Fruit fly (Drosophila melanogaster) whole organism, larva: ENCODE data around the gene ac.

ENCODE experiments used
- noc ChIP-seq: fragments of 200-800 bp; sonication (Bioruptor generic); optimal IDR thresholded peaks from 3 replicates; lab custom pipeline; 2019; ENCODE audit warnings: missing biosample characterization, mild to moderate bottlenecking, missing genetic modification characterization, moderate library complexity

ac gene

DNA sequence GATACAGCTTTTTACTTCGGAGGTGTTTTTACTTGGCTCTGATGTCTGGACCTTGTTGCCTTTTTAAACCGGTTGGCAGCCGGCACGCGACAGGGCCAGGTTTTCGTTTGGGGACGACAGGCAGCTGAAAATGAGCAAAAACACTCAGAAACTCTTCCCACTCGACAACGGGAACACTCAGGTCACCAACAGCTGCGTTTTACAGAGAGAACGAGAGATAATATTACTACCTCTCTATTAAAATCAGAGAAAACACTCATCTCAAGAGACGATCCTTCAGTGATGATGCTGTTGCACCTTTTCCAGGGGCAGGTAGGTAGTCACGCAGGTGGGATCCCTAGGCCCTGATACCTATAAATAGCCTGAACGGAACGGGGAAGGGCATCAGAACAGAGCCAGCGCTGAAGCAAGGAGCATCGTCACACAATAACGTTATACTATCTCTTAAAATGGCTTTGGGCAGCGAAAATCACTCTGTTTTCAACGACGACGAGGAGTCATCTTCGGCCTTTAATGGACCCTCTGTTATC is at the start of gene ac:
Gene ac, plus strand, starts transcription at position 387 of the 530 bp plus-strand sequence.
- TF ChIP-seq noc (tag; lab: Kevin White, UChicago): no peak

DNA sequence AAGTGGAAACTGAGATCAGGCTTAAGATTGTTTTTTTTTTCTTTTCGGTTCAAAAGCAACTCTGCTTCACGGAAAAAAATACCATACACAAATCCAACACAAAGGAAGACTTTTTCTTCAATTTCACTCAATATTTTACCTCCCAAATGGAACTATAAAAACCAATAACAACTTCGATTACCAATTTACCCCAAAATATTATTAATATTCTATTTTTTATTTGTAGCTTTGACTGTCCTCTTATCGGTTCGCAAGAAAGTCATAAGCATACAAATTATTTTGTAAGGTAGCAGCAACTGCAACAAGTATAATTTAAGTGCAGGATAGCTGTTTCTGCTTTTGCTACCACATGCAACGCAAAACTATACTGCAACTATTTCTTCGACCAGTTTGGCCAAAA is 35.9 kb upstream of the ac start:
- TF ChIP-seq noc (tag; lab: Kevin White, UChicago): no peak

dm6 chrX:334624-335292 is 35.1 kb upstream of the ac start:
- peak; percentile 2 for TF ChIP-seq noc (tag; lab: Kevin White, UChicago)

DNA sequence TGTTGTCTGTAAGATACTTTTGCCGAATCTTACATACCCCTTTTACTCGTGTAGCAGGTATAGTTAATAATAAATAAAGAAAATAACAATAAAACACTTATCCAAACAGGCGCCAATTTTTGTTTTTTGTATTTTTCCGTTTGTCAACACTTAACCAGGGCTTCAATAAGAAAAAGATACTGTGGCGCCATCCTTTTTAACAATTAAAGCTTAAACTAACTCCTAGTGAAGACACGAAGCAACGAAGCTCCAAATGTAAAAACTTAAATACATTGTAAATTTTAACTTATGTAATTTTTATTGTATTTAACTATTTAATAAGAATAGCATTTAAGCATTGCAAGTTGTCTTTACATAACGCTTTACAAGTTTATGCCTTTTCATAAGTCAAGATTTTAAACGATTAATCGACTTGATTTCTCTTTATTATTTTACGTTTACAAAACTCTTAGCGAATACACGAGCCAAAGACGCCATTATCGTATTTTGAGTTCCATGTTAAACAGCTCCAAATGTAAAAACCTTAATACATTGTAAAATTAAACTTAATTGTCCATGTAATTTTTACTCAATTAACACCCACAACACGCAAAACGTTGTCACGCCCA is 33.1 kb upstream of the ac start:
- TF ChIP-seq noc (tag; lab: Kevin White, UChicago): no peak

dm6 chrX:338123-338527 is 31.7 kb upstream of the ac start:
- TF ChIP-seq noc (tag; lab: Kevin White, UChicago): peak; percentile 0

dm6 chrX:339866-340571 is 29.8 kb upstream of the ac start:
- no peak for TF ChIP-seq noc (tag; lab: Kevin White, UChicago)

- no peak for TF ChIP-seq noc (tag; lab: Kevin White, UChicago)
These were observed 29.0 kb upstream of the ac start for dm6 chrX:340809-341208.

DNA sequence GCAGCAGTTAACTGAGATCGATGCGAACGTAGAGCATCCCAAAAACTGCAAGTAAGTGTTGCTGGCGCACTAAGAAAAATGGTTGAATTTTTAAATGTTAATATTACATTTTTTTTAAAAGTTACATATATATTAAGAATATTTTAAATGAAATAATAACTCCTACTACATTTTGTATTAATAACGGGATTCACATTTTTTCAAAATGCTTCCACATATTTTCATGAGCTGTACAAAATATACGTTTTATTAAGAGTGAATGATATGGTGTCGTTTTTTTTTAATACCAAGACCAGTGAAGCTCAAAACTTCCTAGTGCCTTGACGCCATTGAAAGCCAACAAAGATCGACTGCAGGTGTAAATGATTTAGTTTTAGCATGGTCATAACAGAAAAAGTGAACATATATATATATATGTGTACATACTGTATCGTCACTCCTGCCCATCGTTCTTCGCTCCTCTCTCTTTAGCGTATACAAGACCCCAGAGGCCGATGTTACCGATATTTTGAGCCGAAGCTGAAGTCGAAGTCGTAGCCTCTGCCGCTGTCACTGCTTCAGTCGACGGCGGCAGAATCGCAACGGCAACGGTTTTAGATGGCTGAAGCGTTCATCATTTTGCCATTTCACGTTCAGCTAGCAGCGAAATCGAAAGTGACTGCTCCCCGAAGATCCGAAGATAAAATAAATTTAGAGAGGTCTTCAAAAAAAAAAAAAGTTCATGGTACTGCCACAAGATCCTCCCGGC is 27.2 kb upstream of the ac start:
- no peak for TF ChIP-seq noc (tag; lab: Kevin White, UChicago)

DNA sequence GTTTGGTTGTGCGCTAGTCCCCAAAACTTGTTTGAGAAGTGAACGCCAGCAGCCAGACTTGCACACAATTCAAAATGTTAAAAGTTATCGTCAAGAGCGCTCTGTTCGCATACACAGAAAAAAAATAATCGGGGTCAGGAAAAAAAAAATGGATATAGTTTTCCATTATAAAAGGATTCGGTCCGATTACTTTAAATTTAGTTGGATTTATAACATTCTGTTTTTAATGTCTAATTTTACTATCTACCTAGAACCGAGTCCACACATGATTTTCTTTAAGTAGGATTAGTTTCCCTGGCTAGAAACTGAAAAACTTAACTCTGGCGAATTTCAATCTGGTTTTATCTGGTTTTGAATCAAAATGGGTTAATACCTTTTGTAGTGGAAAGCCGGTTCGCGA is 24.6 kb upstream of the ac start:
- TF ChIP-seq noc (tag; lab: Kevin White, UChicago): no peak

DNA sequence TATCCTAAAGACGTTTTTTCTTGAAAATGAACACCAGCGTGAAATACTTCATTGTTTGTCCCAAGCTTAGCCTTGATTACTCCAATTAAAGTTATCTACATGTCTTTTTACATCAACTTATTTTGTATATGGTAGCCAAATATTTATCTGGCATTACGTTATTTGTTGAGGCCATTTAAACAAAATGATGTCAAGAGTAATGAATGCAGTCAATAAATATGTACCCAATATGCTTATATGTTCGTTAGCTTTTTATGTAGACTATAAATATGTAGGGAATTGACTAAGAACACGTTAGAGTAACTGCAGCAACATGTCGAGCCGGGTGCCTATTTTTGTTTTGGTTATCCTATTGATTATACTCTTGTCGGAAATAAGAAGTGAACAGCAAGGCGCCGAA is 19.6 kb upstream of the ac start, which contains the start of gene CG43181:
Gene CG43181, plus strand, starts transcription at position 301 of the 400 bp plus-strand sequence.
- no peak for TF ChIP-seq noc (tag; lab: Kevin White, UChicago)

DNA sequence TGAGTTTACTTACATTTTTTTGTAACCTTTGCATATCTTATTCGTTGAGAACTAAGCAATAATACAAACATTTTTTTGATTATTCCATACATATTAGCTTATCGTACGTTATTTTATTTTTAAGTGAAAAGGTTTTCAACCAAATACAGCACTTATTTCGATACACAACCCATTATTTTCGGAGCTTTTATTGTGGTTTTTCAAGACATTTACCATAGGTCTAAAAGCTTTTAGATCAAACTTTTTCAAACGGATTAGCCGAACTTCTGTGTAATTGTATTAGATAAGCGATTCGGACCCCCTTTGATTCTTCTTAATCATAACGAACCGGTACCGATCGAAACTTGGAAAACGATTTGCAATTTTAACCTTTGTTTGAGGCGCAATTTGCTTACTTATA is 18.9 kb upstream of the ac start:
- TF ChIP-seq noc (tag; lab: Kevin White, UChicago): no peak

dm6 chrX:351599-351998 is 18.2 kb upstream of the ac start:
- TF ChIP-seq noc (tag; lab: Kevin White, UChicago): no peak

dm6 chrX:352767-353166 is 17.1 kb upstream of the ac start, which contains the start of gene CG43182:
TSS of gene CG43182 (plus strand) at chrX:353067.
- no peak for TF ChIP-seq noc (tag; lab: Kevin White, UChicago)

DNA sequence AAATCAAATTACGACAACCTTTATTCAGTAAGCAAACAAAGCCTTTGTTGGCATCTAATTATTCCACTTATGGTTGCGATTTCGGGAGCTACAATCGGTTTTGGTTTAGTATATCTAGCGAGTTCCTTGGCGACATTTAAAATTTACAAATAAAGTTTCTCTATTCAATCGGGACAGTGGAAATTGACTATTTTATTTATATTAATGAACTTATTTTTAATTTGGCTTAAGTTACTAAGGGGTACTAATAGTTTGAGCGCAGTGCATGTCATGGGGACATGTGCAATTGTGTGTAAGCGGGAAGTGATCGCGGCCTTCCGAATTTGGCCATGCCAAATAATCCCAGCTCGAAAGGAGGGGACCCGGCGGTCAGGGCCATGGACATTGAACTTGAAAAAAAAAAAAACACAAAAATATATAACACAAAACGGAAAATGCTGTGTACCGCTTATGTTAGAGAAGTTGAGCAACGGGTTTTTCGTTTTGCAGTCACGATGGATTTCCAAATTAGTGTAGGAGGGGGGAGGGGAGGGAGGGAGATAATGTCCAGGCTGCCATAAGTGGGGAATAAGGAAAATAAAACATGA is 15.8 kb upstream of the ac start:
- no peak for TF ChIP-seq noc (tag; lab: Kevin White, UChicago)

DNA sequence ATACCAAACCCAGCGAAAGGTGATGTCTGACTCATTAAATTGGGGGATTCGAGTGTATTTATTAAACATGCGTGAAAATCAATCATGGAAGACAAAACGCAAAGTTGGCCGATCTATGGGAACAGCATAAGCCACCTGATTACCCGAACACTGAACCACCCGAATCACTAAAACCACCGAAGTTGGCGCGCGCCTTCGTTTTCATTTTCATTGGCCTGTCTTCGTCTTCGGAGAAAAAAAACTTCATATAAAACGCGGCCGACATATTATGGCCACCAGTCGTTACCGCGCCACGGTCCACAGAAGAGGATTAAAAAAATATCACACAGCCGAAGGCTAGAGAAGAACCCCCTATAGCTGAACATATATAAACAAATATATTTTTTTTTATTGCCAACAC is 13.6 kb upstream of the ac start, which contains the start of gene y:
Gene y, plus strand, starts transcription at position 278 of the 400 bp plus-strand sequence.
- no peak for TF ChIP-seq noc (tag; lab: Kevin White, UChicago)
